Worm (Caenorhabditis elegans) whole organism, L4 larva: ENCODE measurements around the gene osm-9.

Experiments used
- T26A8.4 ChIP-seq: fragments of 200-800 bp; sonication (Bioruptor generic); IDR thresholded peaks from 2 replicates; pipeline ENCODE4 v1.3.6; 2022; ENCODE audit warnings: missing genetic modification characterization, missing compliant biosample characterization
- ceh-32 ChIP-seq: sonication (generic microtip); optimal IDR thresholded peaks from 2 replicates; lab custom pipeline; 2016; ENCODE audit warnings: mild to moderate bottlenecking, missing genetic modification characterization, missing compliant biosample characterization; ENCODE audit not compliant: poor library complexity
- ces-1 ChIP-seq: fragments of 150-350 bp; sonication (generic microtip); optimal IDR thresholded peaks from 4 replicates; lab custom pipeline; 2014; ENCODE audit warnings: missing biosample characterization, missing genetic modification reagents, missing genetic modification characterization
- fkh-10 ChIP-seq: fragments of 150-350 bp; optimal IDR thresholded peaks from 2 replicates; lab custom pipeline; 2014; ENCODE audit warnings: missing biosample characterization, missing genetic modification reagents, missing genetic modification characterization
- hlh-30 ChIP-seq: sonication (generic microtip); optimal IDR thresholded peaks from 2 replicates; lab custom pipeline; 2017; ENCODE audit warnings: antibody characterized with exemption, mild to moderate bottlenecking, missing genetic modification characterization, missing compliant biosample characterization; ENCODE audit not compliant: insufficient read depth
- jun-1 ChIP-seq: fragments of 150-350 bp; optimal IDR thresholded peaks from 2 replicates; lab custom pipeline; 2014; ENCODE audit warnings: missing biosample characterization, missing genetic modification reagents, missing genetic modification characterization
- lin-1 ChIP-seq: fragments of 200-800 bp; sonication (Bioruptor generic); IDR thresholded peaks from 2 replicates; pipeline ENCODE4 v1.3.6; 2022; ENCODE audit warnings: missing genetic modification reagents, missing genetic modification characterization, missing compliant biosample characterization
- mxl-3 ChIP-seq: fragments of 200-800 bp; sonication (Bioruptor generic); optimal IDR thresholded peaks from 2 replicates; lab custom pipeline; 2018; ENCODE audit warnings: mild to moderate bottlenecking, missing genetic modification characterization, missing compliant biosample characterization
- nhr-11 ChIP-seq: fragments of 150-350 bp; optimal IDR thresholded peaks from 2 replicates; lab custom pipeline; 2014; ENCODE audit warnings: missing biosample characterization, missing genetic modification characterization
- nhr-237 ChIP-seq: sonication (generic microtip); optimal IDR thresholded peaks from 2 replicates; lab custom pipeline; 2017; ENCODE audit warnings: missing biosample characterization, missing genetic modification characterization
- ztf-11 ChIP-seq: fragments of 150-350 bp; optimal IDR thresholded peaks from 2 replicates; lab custom pipeline; 2014; ENCODE audit warnings: missing biosample characterization, missing genetic modification characterization

ce11 chrIV:3514467-3514866, 42.8 kb downstream of the osm-9 start, which contains the start of gene tsg-101:
- no peak for TF ChIP-seq fkh-10 (GFP tag; lab: Kevin White, UChicago)
- TF ChIP-seq ztf-11 (tag; lab: Kevin White, UChicago): no peak
- TF ChIP-seq hlh-30: no peak
- no peak for TF ChIP-seq lin-1 (GFP tag; lab: Robert Waterston, UW)
- TF ChIP-seq nhr-11: no peak
- no peak for TF ChIP-seq jun-1 (tag; lab: Kevin White, UChicago)
- TF ChIP-seq ceh-32 (tag; lab: Kevin White, UChicago): no peak
- TF ChIP-seq ces-1 (GFP tag; lab: Kevin White, UChicago): no peak
- no peak for TF ChIP-seq T26A8.4 (GFP tag; lab: Robert Waterston, UW)
- no peak for TF ChIP-seq nhr-237
- no peak for TF ChIP-seq mxl-3 (GFP tag; lab: Kevin White, UChicago)
